Worm (Caenorhabditis elegans): ENCODE measurements around the gene B0310.3.

The B0310.3 gene

DNA sequence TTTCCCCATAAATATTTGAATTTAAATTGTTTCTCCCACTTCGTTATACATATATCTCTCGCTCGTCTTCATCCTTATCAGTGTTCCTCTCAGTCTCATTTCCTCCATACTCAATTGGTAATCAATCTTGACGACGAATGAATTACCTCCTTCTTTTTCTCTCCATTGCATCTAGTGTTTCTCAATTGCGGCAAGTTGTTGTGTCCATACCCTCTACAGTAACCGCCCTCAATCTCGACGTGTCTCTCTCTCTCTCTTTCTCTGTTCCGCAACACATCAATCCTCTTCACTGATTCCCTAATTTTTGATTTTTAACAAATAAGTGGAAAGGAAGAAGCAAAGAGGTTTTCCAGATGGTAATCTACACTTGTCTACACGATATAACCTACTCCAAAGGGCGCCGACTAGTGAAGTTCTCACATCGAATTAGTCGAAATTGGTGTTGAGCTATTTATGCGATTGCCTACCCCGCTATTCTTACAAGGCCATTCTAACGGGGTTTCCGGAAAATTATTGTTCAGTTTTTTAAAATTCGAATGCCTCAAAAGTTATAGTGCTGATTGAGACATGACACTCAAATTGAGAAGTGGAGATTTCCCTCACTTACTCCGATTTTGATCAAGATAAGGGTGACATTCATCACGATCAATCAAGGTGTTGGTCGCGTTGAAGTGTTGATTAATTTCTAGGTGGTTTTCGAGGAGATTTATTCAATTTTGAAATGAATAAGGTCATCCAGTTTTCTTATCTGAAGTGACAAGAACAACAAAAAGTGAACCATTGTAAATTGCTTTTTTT, 16.5 kb downstream of the B0310.3 start (continued):
- TF ChIP-seq zag-1 (tag; optimal IDR thresholded peaks at IDR 0.05) (no peak), nhr-6 (tag; optimal IDR thresholded peaks at IDR 0.05) (no peak), ZK546.5 (tag; optimal IDR thresholded peaks at IDR 0.05) (no peak), lin-39 (tag; optimal IDR thresholded peaks at IDR 0.05) (no peak)

DNA sequence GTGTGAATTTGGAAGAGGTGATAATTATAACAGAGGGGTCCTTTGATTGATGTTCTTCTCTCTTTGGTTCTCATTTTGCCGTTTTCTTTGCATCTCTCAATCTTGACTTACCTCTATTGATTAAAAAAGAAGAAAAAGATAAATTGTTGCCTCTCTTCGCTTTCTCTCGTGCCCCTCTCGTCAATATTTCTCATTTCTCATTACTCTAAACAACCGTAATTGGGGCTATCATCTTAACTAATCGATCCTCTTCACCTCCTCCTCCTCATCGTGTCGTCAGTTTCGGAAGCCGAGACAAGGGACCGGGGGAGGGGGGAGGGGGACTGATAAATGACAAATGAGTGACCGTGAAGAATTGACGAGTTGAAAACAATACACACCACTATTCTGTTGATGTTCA, 22.1 kb downstream of the B0310.3 start:
- TF ChIP-seq ceh-82 (tag; optimal IDR thresholded peaks at IDR 0.05) = no peak
- TF ChIP-seq egl-27 (tag; optimal IDR thresholded peaks at IDR 0.05) = no peak
- no peak for TF ChIP-seq aly-2 (tag; optimal IDR thresholded peaks at IDR 0.05)
- no peak for TF ChIP-seq nhr-12 (tag; optimal IDR thresholded peaks at IDR 0.05)
- no peak for TF ChIP-seq fos-1 (tag; optimal IDR thresholded peaks at IDR 0.05)
- TF ChIP-seq alr-1 (tag; optimal IDR thresholded peaks at IDR 0.05) = no peak
- no peak for TF ChIP-seq mab-5 (tag; optimal IDR thresholded peaks at IDR 0.05)
- TF ChIP-seq Y55F3AM.14 (GFP tag; optimal IDR thresholded peaks at IDR 0.05) = no peak
- TF ChIP-seq lsy-2 (tag; optimal IDR thresholded peaks at IDR 0.05) = peak in 1 of 2 experiments; percentile 30
- TF ChIP-seq dmd-4 (tag; optimal IDR thresholded peaks at IDR 0.05) = no peak
- no peak for TF ChIP-seq unc-55 (GFP tag; optimal IDR thresholded peaks at IDR 0.05)
- peak; percentile 7 for TF ChIP-seq blmp-1 (tag; optimal IDR thresholded peaks at IDR 0.05; ENCODE audit: insufficient read depth)
- TF ChIP-seq skn-1 (tag; optimal IDR thresholded peaks at IDR 0.05) = no peak
- no peak for TF ChIP-seq sem-4 (tag; optimal IDR thresholded peaks at IDR 0.05)
- TF ChIP-seq nhr-6 (tag; optimal IDR thresholded peaks at IDR 0.05) = no peak
- TF ChIP-seq ceh-16 (tag; optimal IDR thresholded peaks at IDR 0.05) = no peak
- TF ChIP-seq elt-1 (tag; optimal IDR thresholded peaks at IDR 0.05) = no peak
- TF ChIP-seq nhr-10 (tag; optimal IDR thresholded peaks at IDR 0.05) = no peak
- peak; percentile 11 for TF ChIP-seq gmeb-1 (tag; optimal IDR thresholded peaks at IDR 0.05)
- TF ChIP-seq F13H6.1 (tag; optimal IDR thresholded peaks at IDR 0.05) = no peak
- TF ChIP-seq ztf-1 (GFP tag; conservative IDR thresholded peaks at IDR 0.05) = no peak
- TF ChIP-seq ZK546.5 (tag; optimal IDR thresholded peaks at IDR 0.05) = no peak
- TF ChIP-seq nhr-21 (tag; optimal IDR thresholded peaks at IDR 0.05) = peak; percentile 13
- no peak for TF ChIP-seq nhr-23 (tag; optimal IDR thresholded peaks at IDR 0.05)
- TF ChIP-seq mdl-1 (tag; optimal IDR thresholded peaks at IDR 0.05) = no peak
- TF ChIP-seq peb-1 (tag; optimal IDR thresholded peaks at IDR 0.05) = no peak
- no peak for TF ChIP-seq nhr-11 (tag; optimal IDR thresholded peaks at IDR 0.05)
- TF ChIP-seq crh-2 (tag; optimal IDR thresholded peaks at IDR 0.05) = no peak
- TF ChIP-seq nhr-237 (tag; optimal IDR thresholded peaks at IDR 0.05) = no peak
- TF ChIP-seq nhr-25 (tag; optimal IDR thresholded peaks at IDR 0.05) = peak; percentile 60
- TF ChIP-seq nhr-77 (tag; optimal IDR thresholded peaks at IDR 0.05) = no peak
- no peak for TF ChIP-seq lin-39 (tag; optimal IDR thresholded peaks at IDR 0.05)
- TF ChIP-seq lin-11 (tag; optimal IDR thresholded peaks at IDR 0.05) = no peak
- no peak for TF ChIP-seq zag-1 (tag; optimal IDR thresholded peaks at IDR 0.05)
- TF ChIP-seq sma-3 (GFP tag; optimal IDR thresholded peaks at IDR 0.05) = peak; percentile 27
- no peak for TF ChIP-seq C34F6.9 (tag; optimal IDR thresholded peaks at IDR 0.05)
- TF ChIP-seq elt-3 (tag; optimal IDR thresholded peaks at IDR 0.05) = no peak
- TF ChIP-seq mbf-1 (tag; optimal IDR thresholded peaks at IDR 0.05) = no peak
- TF ChIP-seq unc-39 (tag; optimal IDR thresholded peaks at IDR 0.05) = no peak
- TF ChIP-seq R02D3.7 (tag; optimal IDR thresholded peaks at IDR 0.05) = no peak
- no peak for TF ChIP-seq ztf-11 (tag; optimal IDR thresholded peaks at IDR 0.05)
- TF ChIP-seq sma-9 (GFP tag; optimal IDR thresholded peaks at IDR 0.05) = peak; percentile 16
- TF ChIP-seq sma-9 (tag; optimal IDR thresholded peaks at IDR 0.05) = no peak
- TF ChIP-seq unc-62 (GFP tag; optimal IDR thresholded peaks at IDR 0.05) = no peak
- no peak for TF ChIP-seq nhr-129 (tag; optimal IDR thresholded peaks at IDR 0.05)
- no peak for TF ChIP-seq lin-13 (GFP tag; optimal IDR thresholded peaks at IDR 0.05)
- no peak for TF ChIP-seq snpc-4 (tag; optimal IDR thresholded peaks at IDR 0.05)
- no peak for TF ChIP-seq ama-1 (optimal IDR thresholded peaks at IDR 0.05)
- no peak for TF ChIP-seq ztf-4 (tag; optimal IDR thresholded peaks at IDR 0.05)
